Worm (Caenorhabditis elegans): Measurements from ENCODE around the gene poml-1.

poml-1 gene

ce11 chrX:13730209-13730975 is 7.7 kb upstream of the poml-1 start (continued):
- TF ChIP-seq fax-1 (tag; optimal IDR thresholded peaks at IDR 0.05), result no peak

ce11 chrX:13729724-13730123 is 7.0 kb upstream of the poml-1 start:
- TF ChIP-seq tbx-7 (tag; optimal IDR thresholded peaks at IDR 0.05), result no peak
- no peak for TF ChIP-seq elt-4 (tag; optimal IDR thresholded peaks at IDR 0.05)
- no peak for TF ChIP-seq T23F11.4 (GFP tag; optimal IDR thresholded peaks at IDR 0.05)
- no peak for TF ChIP-seq nhr-232 (tag; optimal IDR thresholded peaks at IDR 0.05)
- no peak for TF ChIP-seq dve-1 (tag; optimal IDR thresholded peaks at IDR 0.05)
- TF ChIP-seq pha-4 (tag; optimal IDR thresholded peaks at IDR 0.05), result no peak

- TF ChIP-seq syd-9 (tag; optimal IDR thresholded peaks at IDR 0.05) (no peak), ceh-19 (GFP tag; optimal IDR thresholded peaks at IDR 0.05) (no peak), elt-2 (tag; optimal IDR thresholded peaks at IDR 0.05) (no peak), nfya-1 (tag; optimal IDR thresholded peaks at IDR 0.05) (no peak), unc-42 (tag; optimal IDR thresholded peaks at IDR 0.05) (no peak), nhr-232 (tag; optimal IDR thresholded peaks at IDR 0.05) (no peak), sdc-2 (tag; optimal IDR thresholded peaks at IDR 0.05) (no peak), che-1 (tag; optimal IDR thresholded peaks at IDR 0.05) (no peak), hlh-15 (tag; optimal IDR thresholded peaks at IDR 0.05) (no peak), odd-2 (tag; optimal IDR thresholded peaks at IDR 0.05) (no peak), Y22D7AL.16 (tag; optimal IDR thresholded peaks at IDR 0.05) (no peak), ceh-18 (tag; optimal IDR thresholded peaks at IDR 0.05) (no peak), ceh-22 (tag; optimal IDR thresholded peaks at IDR 0.05) (no peak), hlh-6 (tag; optimal IDR thresholded peaks at IDR 0.05) (no peak), sox-2 (GFP tag; IDR thresholded peaks at IDR 0.05) (no peak), gmeb-2 (tag; optimal IDR thresholded peaks at IDR 0.05) (no peak), ahr-1 (tag; optimal IDR thresholded peaks at IDR 0.05) (no peak), hlh-13 (GFP tag; optimal IDR thresholded peaks at IDR 0.05) (no peak), hlh-30 (tag; optimal IDR thresholded peaks at IDR 0.05; ENCODE audit: insufficient read depth) (no peak)
Measured at ce11 chrX:13728991-13729390, 6.3 kb upstream of the poml-1 start.

ce11 chrX:13726874-13727343 is 4.2 kb upstream of the poml-1 start, which contains the start of gene pix-1:
TSS of gene pix-1 (plus strand) at chrX:13727293.
- TF ChIP-seq elt-2 (tag; optimal IDR thresholded peaks at IDR 0.05) (no peak), ceh-48 (tag; optimal IDR thresholded peaks at IDR 0.05) (peak; percentile 14), hlh-13 (GFP tag; optimal IDR thresholded peaks at IDR 0.05) (no peak), hlh-6 (tag; optimal IDR thresholded peaks at IDR 0.05) (no peak), tbx-2 (tag; optimal IDR thresholded peaks at IDR 0.05) (peak; percentile 9), fkh-6 (tag; optimal IDR thresholded peaks at IDR 0.05) (no peak), pat-9 (tag; optimal IDR thresholded peaks at IDR 0.05) (no peak), syd-9 (tag; optimal IDR thresholded peaks at IDR 0.05) (no peak), dmd-4 (tag; optimal IDR thresholded peaks at IDR 0.05; ENCODE audit: borderline replicate concordance) (no peak), ztf-16 (tag; optimal IDR thresholded peaks at IDR 0.05) (no peak), nfya-1 (tag; optimal IDR thresholded peaks at IDR 0.05) (peak; percentile 46), tbx-7 (tag; optimal IDR thresholded peaks at IDR 0.05) (no peak), gmeb-2 (tag; optimal IDR thresholded peaks at IDR 0.05) (no peak), pros-1 (tag; optimal IDR thresholded peaks at IDR 0.05) (no peak), hlh-8 (tag; optimal IDR thresholded peaks at IDR 0.05) (peak; percentile 76), unc-55 (GFP tag; optimal IDR thresholded peaks at IDR 0.05) (no peak), lin-11 (tag; optimal IDR thresholded peaks at IDR 0.05) (no peak), Y22D7AL.16 (tag; optimal IDR thresholded peaks at IDR 0.05) (no peak), ceh-2 (tag; optimal IDR thresholded peaks at IDR 0.05) (no peak), hlh-30 (tag; optimal IDR thresholded peaks at IDR 0.05; ENCODE audit: insufficient read depth) (no peak), zip-5 (tag; optimal IDR thresholded peaks at IDR 0.05) (no peak), ceh-6 (GFP tag; optimal IDR thresholded peaks at IDR 0.05) (no peak), T23F11.4 (GFP tag; optimal IDR thresholded peaks at IDR 0.05) (no peak), ceh-45 (GFP tag; IDR thresholded peaks at IDR 0.05) (no peak), pqm-1 (tag; optimal IDR thresholded peaks at IDR 0.05) (no peak), ceh-34 (tag; optimal IDR thresholded peaks at IDR 0.05) (peak; percentile 0), C08G9.2 (tag; optimal IDR thresholded peaks at IDR 0.05) (no peak), pha-2 (tag; optimal IDR thresholded peaks at IDR 0.05) (no peak), ama-1 (optimal IDR thresholded peaks at IDR 0.05) (no peak), sox-4 (tag; optimal IDR thresholded peaks at IDR 0.05) (no peak), fkh-10 (GFP tag; optimal IDR thresholded peaks at IDR 0.05) (no peak)

Measured in whole organism, late embryonic.